Fruit fly (Drosophila melanogaster): ENCODE results near the gene mat.

The mat gene

DNA sequence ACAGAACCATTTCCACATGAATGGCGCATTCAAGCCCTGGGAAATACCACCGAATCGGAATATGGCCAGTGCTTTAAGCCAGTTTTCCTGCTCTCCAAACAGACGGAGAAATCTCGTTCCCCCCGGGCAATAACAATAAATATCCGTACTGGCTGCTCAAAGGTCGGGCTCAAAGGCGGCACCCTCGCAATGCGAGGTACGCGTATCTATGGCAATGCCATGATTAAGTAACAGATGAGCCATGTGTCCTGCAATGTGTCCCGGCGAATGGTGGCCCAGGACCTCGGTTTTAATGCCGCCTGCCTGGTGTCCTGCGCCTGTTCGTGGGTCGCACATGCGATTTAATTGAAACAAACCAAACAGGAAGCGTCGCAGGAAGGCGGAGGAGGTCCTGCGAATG lies 1.2 kb downstream of the mat start:
- TF ChIP-seq Abd-B (GFP tag; optimal IDR thresholded peaks at IDR 0.05) (no peak), CrebA (GFP tag; optimal IDR thresholded peaks at IDR 0.05; ENCODE audit: borderline replicate concordance) (no peak), br (GFP tag; optimal IDR thresholded peaks at IDR 0.05) (no peak)

DNA sequence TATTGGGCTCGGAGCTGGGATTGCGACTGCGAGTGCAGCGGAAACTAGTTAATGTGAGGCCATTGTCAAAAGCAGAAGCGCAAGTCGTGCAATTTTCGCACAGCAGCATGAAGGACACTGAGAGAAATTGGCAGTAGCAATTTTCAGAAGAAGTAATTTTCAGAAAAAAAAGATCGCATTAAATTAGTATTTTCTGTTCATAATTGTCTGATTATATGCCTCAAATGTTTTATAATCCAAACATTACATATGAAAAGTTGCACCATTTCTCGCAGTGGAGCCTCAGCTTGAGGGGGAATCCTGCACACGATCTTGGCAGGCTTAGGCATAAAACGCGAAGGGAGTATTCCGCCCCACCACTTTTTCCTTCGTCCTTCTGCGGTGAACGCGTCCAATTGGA lies 1.7 kb downstream of the mat start:
- TF ChIP-seq dl (GFP tag; optimal IDR thresholded peaks at IDR 0.05; ENCODE audit: insufficient read depth in 1 of 2, partially characterized antibody in 2 of 2) (no peak), Hr83 (GFP tag; optimal IDR thresholded peaks at IDR 0.05; ENCODE audit: poor library complexity, severe bottlenecking) (no peak), woc (GFP tag; optimal IDR thresholded peaks at IDR 0.05) (no peak), jim (GFP tag; optimal IDR thresholded peaks at IDR 0.05) (no peak), Rel (GFP tag; optimal IDR thresholded peaks at IDR 0.05) (no peak), Rel (tag; optimal IDR thresholded peaks at IDR 0.05) (peak; percentile 36), tai (GFP tag; optimal IDR thresholded peaks at IDR 0.05) (peak; percentile 54), Jra (GFP tag; optimal IDR thresholded peaks at IDR 0.05) (peak; percentile 35), GATAd (GFP tag; optimal IDR thresholded peaks at IDR 0.05) (no peak), usp (GFP tag; optimal IDR thresholded peaks at IDR 0.05) (no peak), Dif (GFP tag; optimal IDR thresholded peaks at IDR 0.05; ENCODE audit: partially characterized antibody) (no peak), CrebA (GFP tag; optimal IDR thresholded peaks at IDR 0.05; ENCODE audit: borderline replicate concordance) (no peak), Myc (optimal IDR thresholded peaks at IDR 0.05) (no peak), Dfd (GFP tag; optimal IDR thresholded peaks at IDR 0.05) (no peak), brk (GFP tag; optimal IDR thresholded peaks at IDR 0.05) (peak; percentile 56), lola (GFP tag; optimal IDR thresholded peaks at IDR 0.05) (no peak), sv (GFP tag; optimal IDR thresholded peaks at IDR 0.05) (no peak), Abd-B (GFP tag; optimal IDR thresholded peaks at IDR 0.05) (no peak), pan (optimal IDR thresholded peaks at IDR 0.05) (no peak), Mio (GFP tag; optimal IDR thresholded peaks at IDR 0.05) (no peak), N (GFP tag; optimal IDR thresholded peaks at IDR 0.05) (no peak), Hnf4 (GFP tag; optimal IDR thresholded peaks at IDR 0.05) (peak; percentile 56), Sp1 (GFP tag; optimal IDR thresholded peaks at IDR 0.05) (peak; percentile 76), Vsx2 (GFP tag; optimal IDR thresholded peaks at IDR 0.05; ENCODE audit: partially characterized antibody) (no peak), OdsH (GFP tag; optimal IDR thresholded peaks at IDR 0.05) (peak; percentile 66), sage (GFP tag; optimal IDR thresholded peaks at IDR 0.05) (no peak), dsf (GFP tag; optimal IDR thresholded peaks at IDR 0.05; ENCODE audit: borderline replicate concordance) (no peak), h (GFP tag; optimal IDR thresholded peaks at IDR 0.05) (peak; percentile 75), br (GFP tag; optimal IDR thresholded peaks at IDR 0.05) (peak; percentile 61), CG9705 (GFP tag; optimal IDR thresholded peaks at IDR 0.05) (peak; percentile 32), HLH106 (tag; optimal IDR thresholded peaks at IDR 0.05) (peak; percentile 75), foxo (GFP tag; optimal IDR thresholded peaks at IDR 0.05) (peak in 1 of 2 experiments; percentile 73), fru (GFP tag; optimal IDR thresholded peaks at IDR 0.05) (peak; percentile 81), psq (GFP tag; optimal IDR thresholded peaks at IDR 0.05) (peak; percentile 49), ey (GFP tag; optimal IDR thresholded peaks at IDR 0.05) (peak; percentile 71), dmrt93B (GFP tag; optimal IDR thresholded peaks at IDR 0.05) (peak; percentile 31), Hr78 (GFP tag; optimal IDR thresholded peaks at IDR 0.05) (no peak), rgr (GFP tag; optimal IDR thresholded peaks at IDR 0.05) (peak; percentile 76), CG32264 (GFP tag; optimal IDR thresholded peaks at IDR 0.05) (no peak)

DNA sequence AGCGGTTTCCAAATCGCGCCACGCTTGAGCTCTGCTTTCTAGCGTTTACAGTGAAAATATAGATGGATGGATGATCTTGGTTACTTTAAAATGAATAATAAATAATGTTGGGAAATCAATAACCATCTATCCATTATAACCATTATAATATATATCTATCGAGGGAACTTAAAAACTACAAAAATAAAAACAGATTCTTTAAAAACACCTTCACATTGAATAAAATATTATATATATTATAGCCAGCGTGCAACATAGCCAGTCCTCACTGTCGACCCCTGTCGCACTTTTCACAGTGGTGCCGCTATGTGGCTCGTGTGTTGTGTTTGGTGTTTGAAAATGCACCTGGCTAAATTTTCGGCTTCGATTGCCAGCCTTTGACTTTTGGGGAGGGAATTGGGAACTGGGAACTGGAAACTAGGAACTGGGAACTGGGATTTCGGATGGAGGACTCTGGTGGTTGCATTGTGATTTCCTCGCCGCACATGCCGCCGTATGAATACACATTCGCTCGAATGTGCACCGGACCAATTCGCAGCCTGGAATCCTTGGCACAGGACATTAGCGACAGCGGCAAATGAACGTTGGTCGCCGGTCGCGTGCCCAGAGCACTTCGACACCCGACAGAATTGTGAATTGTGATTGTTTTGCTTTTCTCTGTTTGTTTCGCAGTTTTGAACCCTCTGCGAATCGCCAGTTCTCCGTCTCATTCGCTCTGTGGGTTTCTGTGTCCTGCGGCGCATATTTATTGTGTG lies 2.5 kb downstream of the mat start:
- peak; percentile 12 for TF ChIP-seq Hnf4 (GFP tag; optimal IDR thresholded peaks at IDR 0.05)
- no peak for TF ChIP-seq ey (GFP tag; optimal IDR thresholded peaks at IDR 0.05)
- peak; percentile 4 for TF ChIP-seq OdsH (GFP tag; optimal IDR thresholded peaks at IDR 0.05)
- peak in 1 of 2 experiments; percentile 52 for TF ChIP-seq foxo (GFP tag; optimal IDR thresholded peaks at IDR 0.05)
- TF ChIP-seq dl (GFP tag; optimal IDR thresholded peaks at IDR 0.05; ENCODE audit: insufficient read depth in 1 of 2, partially characterized antibody in 2 of 2): no peak
- no peak for TF ChIP-seq jim (GFP tag; optimal IDR thresholded peaks at IDR 0.05)
- TF ChIP-seq sage (GFP tag; optimal IDR thresholded peaks at IDR 0.05): no peak
- no peak for TF ChIP-seq Rel (GFP tag; optimal IDR thresholded peaks at IDR 0.05)
- no peak for TF ChIP-seq Rel (tag; optimal IDR thresholded peaks at IDR 0.05)
- TF ChIP-seq psq (GFP tag; optimal IDR thresholded peaks at IDR 0.05): peak; percentile 5
- peak; percentile 23 for TF ChIP-seq woc (GFP tag; optimal IDR thresholded peaks at IDR 0.05)
- TF ChIP-seq GATAd (GFP tag; optimal IDR thresholded peaks at IDR 0.05): no peak
- no peak for TF ChIP-seq pan (optimal IDR thresholded peaks at IDR 0.05)
- TF ChIP-seq dsf (GFP tag; optimal IDR thresholded peaks at IDR 0.05; ENCODE audit: borderline replicate concordance): no peak
- TF ChIP-seq tai (GFP tag; optimal IDR thresholded peaks at IDR 0.05): no peak
- TF ChIP-seq Myc (optimal IDR thresholded peaks at IDR 0.05): no peak
- no peak for TF ChIP-seq br (GFP tag; optimal IDR thresholded peaks at IDR 0.05)
- TF ChIP-seq Mio (GFP tag; optimal IDR thresholded peaks at IDR 0.05): no peak
- TF ChIP-seq dmrt93B (GFP tag; optimal IDR thresholded peaks at IDR 0.05): no peak
- TF ChIP-seq CrebA (GFP tag; optimal IDR thresholded peaks at IDR 0.05; ENCODE audit: borderline replicate concordance): no peak
- no peak for TF ChIP-seq usp (GFP tag; optimal IDR thresholded peaks at IDR 0.05)
- no peak for TF ChIP-seq Dfd (GFP tag; optimal IDR thresholded peaks at IDR 0.05)
- peak; percentile 13 for TF ChIP-seq rgr (GFP tag; optimal IDR thresholded peaks at IDR 0.05)
- TF ChIP-seq CG32264 (GFP tag; optimal IDR thresholded peaks at IDR 0.05): no peak
- no peak for TF ChIP-seq Hr83 (GFP tag; optimal IDR thresholded peaks at IDR 0.05; ENCODE audit: poor library complexity, severe bottlenecking)
- no peak for TF ChIP-seq CG9705 (GFP tag; optimal IDR thresholded peaks at IDR 0.05)
- TF ChIP-seq Hr78 (GFP tag; optimal IDR thresholded peaks at IDR 0.05): no peak
- TF ChIP-seq sv (GFP tag; optimal IDR thresholded peaks at IDR 0.05): no peak
- no peak for TF ChIP-seq lola (GFP tag; optimal IDR thresholded peaks at IDR 0.05)
- TF ChIP-seq Dif (GFP tag; optimal IDR thresholded peaks at IDR 0.05; ENCODE audit: partially characterized antibody): no peak
- TF ChIP-seq N (GFP tag; optimal IDR thresholded peaks at IDR 0.05): no peak
- peak; percentile 50 for TF ChIP-seq h (GFP tag; optimal IDR thresholded peaks at IDR 0.05)
- no peak for TF ChIP-seq Jra (GFP tag; optimal IDR thresholded peaks at IDR 0.05)
- peak; percentile 30 for TF ChIP-seq fru (GFP tag; optimal IDR thresholded peaks at IDR 0.05)
- TF ChIP-seq Sp1 (GFP tag; optimal IDR thresholded peaks at IDR 0.05): peak; percentile 44
- no peak for TF ChIP-seq brk (GFP tag; optimal IDR thresholded peaks at IDR 0.05)

Measured in whole organism, wandering third instar larva.